Fruit fly (Drosophila melanogaster) whole organism, embryonic: ENCODE data around the gene Cdc27.

Experiments used
- Abd-B ChIP-seq: fragments of 200-800 bp; sonication (Bioruptor generic); optimal IDR thresholded peaks from 2 replicates; lab custom pipeline; 2018; ENCODE audit warnings: missing biosample characterization, mild to moderate bottlenecking, missing genetic modification characterization, moderate library complexity
- CG10147 ChIP-seq: fragments of 200-800 bp; sonication (Bioruptor generic); optimal IDR thresholded peaks from 2 replicates; lab custom pipeline; 2019; ENCODE audit warnings: missing biosample characterization, mild to moderate bottlenecking, missing genetic modification characterization, moderate library complexity
- CG12299 ChIP-seq: fragments of 200-800 bp; sonication (Bioruptor generic); optimal IDR thresholded peaks from 2 replicates; lab custom pipeline; 2018; ENCODE audit warnings: missing biosample characterization, mild to moderate bottlenecking, missing genetic modification characterization
- CG4328 ChIP-seq: fragments of 200-800 bp; sonication (Bioruptor generic); optimal IDR thresholded peaks from 3 replicates; lab custom pipeline; 2017; ENCODE audit warnings: missing biosample characterization, missing genetic modification reagents, missing genetic modification characterization
- CG4404 ChIP-seq: fragments of 200-800 bp; sonication (Bioruptor generic); IDR thresholded peaks from 2 replicates; pipeline ENCODE4 v1.3.6; 2022; ENCODE audit warnings: missing biosample characterization, missing genetic modification characterization
- CG4424 ChIP-seq: fragments of 200-800 bp; sonication (Bioruptor generic); optimal IDR thresholded peaks from 3 replicates; lab custom pipeline; 2016; ENCODE audit warnings: missing biosample characterization, missing genetic modification characterization
- Camta ChIP-seq: fragments of 200-800 bp; sonication (Bioruptor generic); optimal IDR thresholded peaks from 2 replicates; lab custom pipeline; 2016; ENCODE audit warnings: missing biosample characterization, missing genetic modification characterization
- Hr78 ChIP-seq, 2 experiments: fragments of 200-800 bp in 1 of 2; fragments of >200 bp in 1 of 2; sonication (Bioruptor generic) in 1 of 2; optimal IDR thresholded peaks; 2 replicates each; lab custom pipeline; 2017 to 2019; ENCODE audit warnings: missing biosample characterization in 2 of 2, missing genetic modification characterization in 2 of 2, mild to moderate bottlenecking in 1 of 2, moderate library complexity in 1 of 2
- Lhr ChIP-seq: fragments of 200-800 bp; sonication (Bioruptor generic); optimal IDR thresholded peaks from 3 replicates; lab custom pipeline; 2017; ENCODE audit warnings: mild to moderate bottlenecking, missing biosample characterization, missing genetic modification reagents, missing genetic modification characterization
- chif ChIP-seq, 2 experiments: fragments of 200-800 bp; sonication (Bioruptor generic); optimal IDR thresholded peaks; 3 replicates each; lab custom pipeline; 2016; ENCODE audit warnings: missing biosample characterization in 2 of 2, missing genetic modification characterization in 2 of 2
- ems ChIP-seq: fragments of 200-800 bp; sonication (Bioruptor generic); optimal IDR thresholded peaks from 3 replicates; lab custom pipeline; 2016; ENCODE audit warnings: missing biosample characterization, missing genetic modification characterization
- eyg ChIP-seq: fragments of 200-800 bp; sonication (Bioruptor generic); optimal IDR thresholded peaks from 3 replicates; lab custom pipeline; 2016; ENCODE audit warnings: missing biosample characterization, missing genetic modification characterization
- h ChIP-seq: fragments of >200 bp; optimal IDR thresholded peaks from 2 replicates; lab custom pipeline; 2017
- tgo ChIP-seq: fragments of 200-800 bp; sonication (Bioruptor generic); IDR thresholded peaks from 3 replicates; pipeline ENCODE4 v1.3.6; 2022; ENCODE audit warnings: missing biosample characterization, missing genetic modification characterization

dm6 chr3L:7254724-7255123, 5.6 kb upstream of the Cdc27 start:
- no peak for TF ChIP-seq CG4404
- no peak for TF ChIP-seq Hr78 (GFP tag; optimal IDR thresholded peaks at IDR 0.05; lab: Kevin White, UChicago)
- TF ChIP-seq Camta (GFP tag; lab: Kevin White, UChicago), result no peak
- TF ChIP-seq tgo (GFP tag; lab: Robert Waterston, UW), result no peak
- no peak for TF ChIP-seq CG12299 (tag; lab: Kevin White, UChicago)
- no peak for TF ChIP-seq h (lab: Kevin White, UChicago)
- TF ChIP-seq CG4424 (GFP tag; lab: Kevin White, UChicago), result no peak
- no peak for TF ChIP-seq Abd-B (GFP tag; lab: Kevin White, UChicago)
- no peak for TF ChIP-seq chif (GFP tag; optimal IDR thresholded peaks at IDR 0.05; lab: Kevin White, UChicago)
- no peak for TF ChIP-seq ems (GFP tag; lab: Kevin White, UChicago)
- TF ChIP-seq CG4328, result no peak
- no peak for TF ChIP-seq Lhr
- no peak for TF ChIP-seq eyg (GFP tag; lab: Kevin White, UChicago)
- TF ChIP-seq CG10147, result no peak
